Fruit fly (Drosophila melanogaster): ENCODE measurements around the gene CG10097.

Gene CG10097

DNA sequence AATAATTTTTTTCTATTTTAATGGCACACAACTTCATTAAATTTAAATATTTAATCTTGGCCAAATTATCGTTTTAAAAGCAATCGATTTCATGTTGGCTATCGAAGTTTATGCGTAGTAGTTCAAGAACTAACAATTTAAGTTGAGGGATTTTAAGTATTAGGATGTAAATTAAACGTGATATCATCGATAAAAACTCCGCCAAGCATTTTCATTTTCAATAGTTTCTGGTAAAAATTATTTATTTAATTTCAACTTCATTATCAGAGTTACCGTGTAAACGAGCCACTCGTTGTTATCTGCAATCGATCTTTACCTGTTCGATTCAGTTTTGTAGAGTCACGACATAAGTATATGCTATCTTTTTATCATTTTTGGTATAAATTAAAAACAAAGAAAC lies 7.2 kb upstream of the CG10097 start (continued):
- TF ChIP-seq cwo (GFP tag; optimal IDR thresholded peaks at IDR 0.05) (peak; percentile 94), sens (GFP tag) (peak; percentile 99), jumu (GFP tag; optimal IDR thresholded peaks at IDR 0.05) (peak; percentile 88), CG14710 (tag; optimal IDR thresholded peaks at IDR 0.05) (peak; percentile 98), mirr (GFP tag; optimal IDR thresholded peaks at IDR 0.05) (peak; percentile 99), CG17612 (GFP tag; IDR thresholded peaks at IDR 0.05) (peak; percentile 79), CG16863 (GFP tag; optimal IDR thresholded peaks at IDR 0.05) (peak; percentile 93), psq (GFP tag; optimal IDR thresholded peaks at IDR 0.05) (peak; percentile 87), CG14050 (GFP tag; IDR thresholded peaks at IDR 0.05) (peak; percentile 96), CG2712 (tag; optimal IDR thresholded peaks at IDR 0.05) (peak; percentile 99), z (GFP tag; IDR thresholded peaks at IDR 0.05) (peak; percentile 72; the same call in 1 of the 3 replicates), hth (optimal IDR thresholded peaks at IDR 0.05) (no peak), slbo (GFP tag; IDR thresholded peaks at IDR 0.05) (peak; percentile 92), H15 (GFP tag; IDR thresholded peaks at IDR 0.05) (peak; percentile 92), ato (GFP tag; IDR thresholded peaks at IDR 0.05; ENCODE audit: partially characterized antibody) (no peak), chm (GFP tag; IDR thresholded peaks at IDR 0.05) (peak; percentile 100), CG2116 (GFP tag; optimal IDR thresholded peaks at IDR 0.05) (peak; percentile 91), BtbVII (GFP tag; optimal IDR thresholded peaks at IDR 0.05) (peak; percentile 100), CG2120 (GFP tag; optimal IDR thresholded peaks at IDR 0.05) (peak; percentile 95), Mad (GFP tag; optimal IDR thresholded peaks at IDR 0.05) (peak; percentile 94), vnd (GFP tag; IDR thresholded peaks at IDR 0.05; ENCODE audit: partially characterized antibody) (no peak), CG3847 (GFP tag; IDR thresholded peaks at IDR 0.05) (peak; percentile 94), CG14860 (GFP tag; IDR thresholded peaks at IDR 0.05; ENCODE audit: partially characterized antibody) (no peak), ATbp (GFP tag; optimal IDR thresholded peaks at IDR 0.05) (peak; percentile 99), klu (GFP tag; IDR thresholded peaks at IDR 0.05) (peak; percentile 86), nerfin-1 (tag; optimal IDR thresholded peaks at IDR 0.05) (peak; percentile 98), D (optimal IDR thresholded peaks at IDR 0.05) (no peak), D (GFP tag; optimal IDR thresholded peaks at IDR 0.05) (peak; percentile 96), CG9609 (GFP tag; optimal IDR thresholded peaks at IDR 0.05) (peak; percentile 91), CG4854 (GFP tag; optimal IDR thresholded peaks at IDR 0.05) (peak; percentile 99), en (GFP tag; optimal IDR thresholded peaks at IDR 0.05) (peak; percentile 94), CG1647 (GFP tag; optimal IDR thresholded peaks at IDR 0.05) (peak; percentile 98), bsh (GFP tag; optimal IDR thresholded peaks at IDR 0.05) (peak; percentile 79 to 99), dysf (GFP tag; IDR thresholded peaks at IDR 0.05) (peak; percentile 97), caup (GFP tag; optimal IDR thresholded peaks at IDR 0.05; ENCODE audit: severe bottlenecking) (peak; percentile 97), NC2α (GFP tag; optimal IDR thresholded peaks at IDR 0.05) (peak; percentile 91), zen (tag; optimal IDR thresholded peaks at IDR 0.05) (peak; percentile 100), CG11085 (GFP tag; IDR thresholded peaks at IDR 0.05) (peak; percentile 88), inv (GFP tag; IDR thresholded peaks at IDR 0.05; ENCODE audit: partially characterized antibody) (no peak), CG8388 (GFP tag; optimal IDR thresholded peaks at IDR 0.05) (peak; percentile 98), Trl (optimal IDR thresholded peaks at IDR 0.05) (no peak), Trl (GFP tag; optimal IDR thresholded peaks at IDR 0.05) (peak; percentile 95), ken (GFP tag; IDR thresholded peaks at IDR 0.05) (peak; percentile 96), CG33557 (GFP tag; optimal IDR thresholded peaks at IDR 0.05) (peak; percentile 99), bigmax (GFP tag; optimal IDR thresholded peaks at IDR 0.05) (peak; percentile 74), CG13894 (tag; optimal IDR thresholded peaks at IDR 0.05) (peak; percentile 99), C15 (GFP tag; IDR thresholded peaks at IDR 0.05) (peak; percentile 87), CG9817 (tag; optimal IDR thresholded peaks at IDR 0.05) (peak; percentile 97), TFAM (GFP tag; optimal IDR thresholded peaks at IDR 0.05) (peak; percentile 94), CG16815 (GFP tag; optimal IDR thresholded peaks at IDR 0.05) (peak; percentile 84), CG6272 (GFP tag; IDR thresholded peaks at IDR 0.05) (peak; percentile 73), da (GFP tag; optimal IDR thresholded peaks at IDR 0.05) (peak; percentile 85)
